Fruit fly (Drosophila melanogaster) whole organism: ENCODE results near the gene CG14441.

Experiments used
- EcR ChIP-seq, 2 experiments: fragments of >200 bp; optimal IDR thresholded peaks; 2 replicates each; lab custom pipeline; 2017; ENCODE audit warnings: missing biosample characterization in 2 of 2, missing genetic modification characterization in 2 of 2, missing genetic modification reagents in 2 of 2
- usp ChIP-seq: fragments of >200 bp; optimal IDR thresholded peaks from 2 replicates; lab custom pipeline; 2017; ENCODE audit warnings: missing biosample characterization, missing genetic modification characterization, mixed read lengths

DNA sequence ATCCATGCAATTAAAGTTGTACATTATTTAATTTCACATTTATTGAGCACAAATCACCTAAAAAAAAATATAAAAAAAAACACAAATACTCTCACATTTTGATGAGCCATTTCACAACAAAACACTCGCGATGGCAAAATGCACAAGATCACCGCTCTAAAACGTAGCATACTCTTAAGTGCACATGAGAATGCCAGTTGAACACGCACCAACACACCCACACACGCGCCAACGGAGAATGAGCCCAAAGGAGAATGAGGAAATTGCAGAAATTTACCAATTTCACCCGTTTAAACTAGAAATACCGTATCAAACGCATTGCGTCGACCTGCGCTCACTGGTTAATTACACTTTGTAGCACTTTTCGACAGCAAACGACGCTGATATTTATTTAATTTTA, 39.4 kb upstream of the CG14441 start:
- no peak for TF ChIP-seq usp (GFP tag; lab: Kevin White, UChicago)
- no peak for TF ChIP-seq EcR (GFP tag; optimal IDR thresholded peaks at IDR 0.05; lab: Kevin White, UChicago)
